Fruit fly (Drosophila melanogaster): ENCODE measurements around the gene CG14322.

Gene CG14322

DNA sequence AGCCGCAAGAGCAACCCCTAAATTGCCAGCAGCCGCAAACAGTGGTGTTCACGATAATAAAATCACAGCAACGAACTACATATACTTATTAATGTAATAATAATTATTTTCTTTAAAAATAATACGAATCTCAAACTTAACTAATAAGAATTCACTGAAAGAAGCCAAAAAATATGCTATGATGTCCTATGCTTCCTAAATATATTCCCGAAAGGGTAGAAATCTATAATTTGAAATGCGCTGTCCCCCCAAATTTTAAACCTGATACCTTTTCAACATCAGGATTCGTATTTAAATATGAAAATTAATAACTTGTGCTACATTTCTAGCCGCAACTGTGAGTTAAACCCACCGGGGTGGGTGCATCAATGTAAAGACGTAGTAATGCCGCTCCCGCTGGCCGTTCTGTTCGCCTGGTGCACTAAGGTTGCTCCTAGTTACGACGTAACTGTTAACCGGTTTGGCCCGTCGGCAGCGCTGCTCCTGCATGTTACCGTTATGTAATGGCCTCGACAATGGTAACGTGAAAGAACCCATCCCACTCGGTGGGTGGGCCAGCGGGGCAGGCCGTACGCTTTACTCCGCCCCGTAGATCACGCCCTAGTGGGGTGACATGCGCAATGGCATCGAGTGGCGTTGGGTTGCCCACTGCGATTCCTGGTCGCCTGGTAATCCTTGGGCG is 43.1 kb upstream of the CG14322 start (continued):
- TF ChIP-seq CG18262 (tag; optimal IDR thresholded peaks at IDR 0.05) (peak; percentile 94), Ada2b (GFP tag; IDR thresholded peaks at IDR 0.05) (peak; percentile 66), Stat92E (GFP tag; optimal IDR thresholded peaks at IDR 0.05) (no peak), CG12155 (GFP tag; optimal IDR thresholded peaks at IDR 0.05) (peak; percentile 43), gce (GFP tag; IDR thresholded peaks at IDR 0.05) (no peak), salm (tag; optimal IDR thresholded peaks at IDR 0.05) (peak; percentile 75), CG1603 (tag; optimal IDR thresholded peaks at IDR 0.05) (peak; percentile 49), ham (GFP tag; IDR thresholded peaks at IDR 0.05) (no peak), Ptx1 (GFP tag; IDR thresholded peaks at IDR 0.05) (peak; percentile 74), CG8290 (GFP tag; optimal IDR thresholded peaks at IDR 0.05) (peak; percentile 70), CG8290 (tag; optimal IDR thresholded peaks at IDR 0.05) (peak in 1 of 2 experiments; percentile 53), Jarid2 (GFP tag; optimal IDR thresholded peaks at IDR 0.05) (peak; percentile 28), CG8388 (GFP tag; optimal IDR thresholded peaks at IDR 0.05) (peak; percentile 87), E2f2 (GFP tag; IDR thresholded peaks at IDR 0.05) (peak; percentile 21; the same call in 1 of the 2 replicates), Sry-δ (GFP tag; optimal IDR thresholded peaks at IDR 0.05) (no peak), crc (GFP tag; optimal IDR thresholded peaks at IDR 0.05) (no peak), Ets65A (GFP tag) (peak; percentile 65), CG11247 (GFP tag; IDR thresholded peaks at IDR 0.05) (no peak), CG18619 (GFP tag; optimal IDR thresholded peaks at IDR 0.05) (peak; percentile 88), Dp (GFP tag; optimal IDR thresholded peaks at IDR 0.05) (no peak), CG1024 (GFP tag; IDR thresholded peaks at IDR 0.05) (no peak), CG13424 (tag; optimal IDR thresholded peaks at IDR 0.05) (peak; percentile 91), Max (GFP tag; optimal IDR thresholded peaks at IDR 0.05) (peak; percentile 43), CG14050 (GFP tag; IDR thresholded peaks at IDR 0.05) (no peak; the same call in 2 of the 3 replicates), sisA (GFP tag; IDR thresholded peaks at IDR 0.05) (peak; percentile 65; the same call in 1 of the 2 replicates), Asciz (GFP tag; optimal IDR thresholded peaks at IDR 0.05) (peak; percentile 80), HHEX (GFP tag; optimal IDR thresholded peaks at IDR 0.05) (peak; percentile 75), ERR (GFP tag; optimal IDR thresholded peaks at IDR 0.05) (no peak), az2 (GFP tag; optimal IDR thresholded peaks at IDR 0.05) (peak; percentile 79), CG1602 (GFP tag; optimal IDR thresholded peaks at IDR 0.05) (peak; percentile 69), Side (GFP tag; optimal IDR thresholded peaks at IDR 0.05) (no peak), chinmo (GFP tag; IDR thresholded peaks at IDR 0.05; ENCODE audit: partially characterized antibody) (peak; percentile 68; the same call in 1 of the 4 replicates), CG9727 (GFP tag; optimal IDR thresholded peaks at IDR 0.05) (peak; percentile 96), nerfin-2 (GFP tag; IDR thresholded peaks at IDR 0.05; ENCODE audit: partially characterized antibody) (no peak), CG42726 (GFP tag; IDR thresholded peaks at IDR 0.05; ENCODE audit: partially characterized antibody) (no peak), dan (GFP tag; IDR thresholded peaks at IDR 0.05) (peak; percentile 53; the same call in 1 of the 2 replicates), CG14014 (GFP tag; IDR thresholded peaks at IDR 0.05) (peak; percentile 54), Spps (tag; optimal IDR thresholded peaks at IDR 0.05) (peak; percentile 79), vnd (GFP tag; IDR thresholded peaks at IDR 0.05; ENCODE audit: partially characterized antibody) (0 out of 3 replicates have a peak, but pooled peaks have one; percentile 27), twi (tag; optimal IDR thresholded peaks at IDR 0.05) (no peak), Hsf (GFP tag; optimal IDR thresholded peaks at IDR 0.05) (peak; percentile 59), B-H2 (GFP tag; optimal IDR thresholded peaks at IDR 0.05) (peak; percentile 9), CG10209 (GFP tag; optimal IDR thresholded peaks at IDR 0.05) (peak; percentile 88), D19A (tag; optimal IDR thresholded peaks at IDR 0.05) (peak; percentile 89), CG9215 (GFP tag; IDR thresholded peaks at IDR 0.05) (peak; percentile 47), Nf-YC (tag; optimal IDR thresholded peaks at IDR 0.05) (peak; percentile 46), CG10321 (GFP tag; IDR thresholded peaks at IDR 0.05) (no peak), CG10979 (tag; optimal IDR thresholded peaks at IDR 0.05) (peak; percentile 94), CG31441 (GFP tag; IDR thresholded peaks at IDR 0.05) (peak; percentile 91), ken (GFP tag; IDR thresholded peaks at IDR 0.05) (no peak)
